Worm (Caenorhabditis elegans) whole organism, midembryonic: ENCODE data around the gene pqn-39.

Experiments used
- cog-1 ChIP-seq: sonication (generic microtip); optimal IDR thresholded peaks from 2 replicates; lab custom pipeline; 2016; ENCODE audit warnings: missing genetic modification characterization, missing compliant biosample characterization
- tab-1 ChIP-seq: fragments of 200-800 bp; sonication (Bioruptor generic); IDR thresholded peaks from 2 replicates; pipeline ENCODE4 v1.3.6; 2022; ENCODE audit warnings: missing genetic modification characterization, missing compliant biosample characterization

DNA sequence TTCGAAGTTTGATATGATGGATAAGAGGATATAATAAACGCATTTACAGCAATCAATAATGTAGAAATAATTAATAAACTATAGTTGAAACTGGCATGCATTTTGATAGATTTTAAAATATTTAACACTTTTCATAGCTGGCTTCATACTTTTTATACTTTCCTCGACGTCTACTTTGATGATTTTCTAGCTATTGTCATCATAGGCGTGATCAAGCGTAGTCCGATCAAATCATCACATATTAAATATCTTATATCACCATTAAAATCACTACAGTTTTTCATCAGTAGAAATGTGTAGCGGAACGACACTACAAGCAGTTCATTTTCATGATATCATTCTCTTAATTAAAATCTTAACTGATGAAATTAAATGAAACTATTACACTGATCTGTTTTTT lies 46.9 kb upstream of the pqn-39 start, which contains the start of gene C04C11.25:
- TF ChIP-seq tab-1 (no peak), cog-1 (tag; lab: Kevin White, UChicago) (no peak)
